Worm (Caenorhabditis elegans): Measurements from ENCODE around the gene nmr-1.
A peak's percentile ranks its signal among the peaks of the same experiment; 100 is the strongest.

The nmr-1 gene

ce11 chrII:5425633-5426032, 20.8 kb downstream of the nmr-1 start, which contains the start of gene F07F6.8:
Gene F07F6.8 (minus strand): TSS chrII:5425733.
- no peak for TF ChIP-seq C38D4.7 (GFP tag; optimal IDR thresholded peaks at IDR 0.05)
- TF ChIP-seq madf-2 (tag; optimal IDR thresholded peaks at IDR 0.05) = no peak
- no peak for TF ChIP-seq pat-9 (tag; optimal IDR thresholded peaks at IDR 0.05)
- TF ChIP-seq ceh-14 (tag; optimal IDR thresholded peaks at IDR 0.05) = no peak
- no peak for TF ChIP-seq nhr-232 (tag; optimal IDR thresholded peaks at IDR 0.05)
- no peak for TF ChIP-seq unc-55 (GFP tag; optimal IDR thresholded peaks at IDR 0.05)
- TF ChIP-seq sox-2 (GFP tag; IDR thresholded peaks at IDR 0.05) = no peak
- TF ChIP-seq odd-2 (tag; optimal IDR thresholded peaks at IDR 0.05) = no peak
- TF ChIP-seq pag-3 (tag; optimal IDR thresholded peaks at IDR 0.05; ENCODE audit: borderline replicate concordance) = no peak
- no peak for TF ChIP-seq dve-1 (tag; optimal IDR thresholded peaks at IDR 0.05)
- no peak for TF ChIP-seq ceh-48 (tag; optimal IDR thresholded peaks at IDR 0.05)
- TF ChIP-seq tbx-2 (tag; optimal IDR thresholded peaks at IDR 0.05) = no peak
- TF ChIP-seq ceh-22 (tag; optimal IDR thresholded peaks at IDR 0.05) = no peak
- no peak for TF ChIP-seq fkh-6 (tag; optimal IDR thresholded peaks at IDR 0.05)
- TF ChIP-seq T23F11.4 (GFP tag; optimal IDR thresholded peaks at IDR 0.05) = no peak
- no peak for TF ChIP-seq ceh-9 (tag; optimal IDR thresholded peaks at IDR 0.05)
- no peak for TF ChIP-seq gmeb-2 (tag; optimal IDR thresholded peaks at IDR 0.05)
- TF ChIP-seq nhr-11 (tag; optimal IDR thresholded peaks at IDR 0.05) = no peak
- TF ChIP-seq hlh-13 (GFP tag; optimal IDR thresholded peaks at IDR 0.05) = no peak

- TF ChIP-seq hlh-30 (tag; optimal IDR thresholded peaks at IDR 0.05; ENCODE audit: insufficient read depth) (no peak), T23F11.4 (GFP tag; optimal IDR thresholded peaks at IDR 0.05) (no peak), unc-55 (GFP tag; optimal IDR thresholded peaks at IDR 0.05) (no peak), ceh-30 (tag; optimal IDR thresholded peaks at IDR 0.05) (no peak), eyg-1 (tag; optimal IDR thresholded peaks at IDR 0.05) (no peak), unc-86 (tag; optimal IDR thresholded peaks at IDR 0.05) (no peak), pax-1 (tag; optimal IDR thresholded peaks at IDR 0.05) (no peak), ref-2 (tag; optimal IDR thresholded peaks at IDR 0.05) (no peak), Y22D7AL.16 (tag; optimal IDR thresholded peaks at IDR 0.05) (no peak)
Measured at ce11 chrII:5423832-5424231, 22.6 kb downstream of the nmr-1 start, which contains the start of gene F07F6.7. Gene F07F6.7 (minus strand): TSS chrII:5423858.

ce11 chrII:5420947-5421614, 25.3 kb downstream of the nmr-1 start, which contains the start of gene tofu-6:
Gene tofu-6 (plus strand): TSS chrII:5421248.
- TF ChIP-seq ceh-18 (tag; optimal IDR thresholded peaks at IDR 0.05) (no peak), ceh-9 (tag; optimal IDR thresholded peaks at IDR 0.05) (no peak), ceh-45 (GFP tag; IDR thresholded peaks at IDR 0.05) (no peak), lim-6 (tag; optimal IDR thresholded peaks at IDR 0.05) (no peak), pax-1 (tag; optimal IDR thresholded peaks at IDR 0.05) (no peak), pha-4 (tag; optimal IDR thresholded peaks at IDR 0.05) (no peak)

- TF ChIP-seq pag-3 (tag; optimal IDR thresholded peaks at IDR 0.05; ENCODE audit: borderline replicate concordance) (no peak), hlh-6 (tag; optimal IDR thresholded peaks at IDR 0.05) (no peak), pha-2 (tag; optimal IDR thresholded peaks at IDR 0.05) (no peak)
Measured at ce11 chrII:5418929-5419328, 27.5 kb downstream of the nmr-1 start, which contains the start of gene EEED8.15. Gene EEED8.15 (plus strand): TSS chrII:5419229.

- TF ChIP-seq lin-11 (tag; optimal IDR thresholded peaks at IDR 0.05) (no peak), elt-2 (tag; optimal IDR thresholded peaks at IDR 0.05) (peak; percentile 42), fkh-10 (GFP tag; optimal IDR thresholded peaks at IDR 0.05) (no peak), ref-2 (tag; optimal IDR thresholded peaks at IDR 0.05) (peak; percentile 8), npax-4 (tag; optimal IDR thresholded peaks at IDR 0.05) (no peak), nfya-1 (tag; optimal IDR thresholded peaks at IDR 0.05) (peak; percentile 40), tbx-7 (tag; optimal IDR thresholded peaks at IDR 0.05) (no peak), che-1 (tag; optimal IDR thresholded peaks at IDR 0.05) (no peak), ceh-48 (tag; optimal IDR thresholded peaks at IDR 0.05) (peak; percentile 36), unc-42 (tag; optimal IDR thresholded peaks at IDR 0.05) (peak; percentile 54), hlh-15 (tag; optimal IDR thresholded peaks at IDR 0.05) (no peak)
Measured at ce11 chrII:5418317-5418716, 28.1 kb downstream of the nmr-1 start.
